Fruit fly (Drosophila melanogaster): ENCODE results near the gene CG31752.

DNA sequence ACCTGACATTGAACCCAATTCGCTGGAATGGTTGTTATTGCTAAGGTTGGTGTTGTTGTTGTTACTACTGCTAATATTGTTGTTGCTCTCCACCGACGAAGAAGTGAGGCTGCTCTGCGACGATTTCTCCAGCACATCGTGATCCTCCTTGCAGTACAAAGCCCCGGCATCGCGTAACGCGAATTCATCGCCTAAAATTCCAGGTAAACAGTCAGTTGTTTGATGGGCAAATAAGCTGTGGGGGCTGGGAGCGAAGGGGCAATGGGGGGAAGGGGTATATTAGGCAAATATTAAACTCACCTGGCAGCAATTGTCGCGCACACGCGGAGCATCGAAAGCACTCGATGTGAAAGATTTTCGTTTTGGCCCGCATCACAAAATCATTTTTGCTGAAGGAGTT lies 23.0 kb upstream of the CG31752 start:
- TF ChIP-seq CG12605 (GFP tag; IDR thresholded peaks at IDR 0.05) (no peak), EcR (GFP tag; optimal IDR thresholded peaks at IDR 0.05) (no peak), Ets98B (GFP tag; IDR thresholded peaks at IDR 0.05) (no peak), CG10348 (GFP tag; IDR thresholded peaks at IDR 0.05) (no peak), CG8301 (tag; optimal IDR thresholded peaks at IDR 0.05) (no peak), CG34367 (tag; optimal IDR thresholded peaks at IDR 0.05) (no peak)

Data from whole organism, pupa.